Fruit fly (Drosophila melanogaster): ENCODE results near the gene Hmgcl.

Hmgcl gene

DNA sequence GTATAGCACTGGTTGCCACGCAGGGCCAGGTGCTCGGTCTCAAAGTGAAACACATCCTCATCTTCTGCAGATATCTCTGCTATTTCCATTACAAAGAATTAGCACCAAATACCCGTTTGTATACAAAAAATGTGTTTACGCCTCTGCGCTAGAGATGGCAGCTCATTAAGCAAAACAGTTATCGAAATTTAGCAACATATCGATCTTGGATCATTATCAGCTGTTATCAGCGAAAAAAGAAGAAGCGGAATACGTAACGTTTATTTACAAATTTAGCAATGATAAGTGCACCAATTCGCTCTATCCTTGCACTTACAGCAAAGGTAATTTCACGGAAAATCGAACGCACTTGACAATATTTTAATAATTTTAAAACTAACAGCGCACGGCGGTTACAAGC is at the start of gene Hmgcl, which contains the start of gene Atac1:
Hmgcl (plus strand) TSS at position 213 of the 400 bp plus-strand sequence.
Atac1 (minus strand) TSS at position 164 of the 400 bp plus-strand sequence.
- TF ChIP-seq CTCF (optimal IDR thresholded peaks at IDR 0.05): no peak
- no peak for TF ChIP-seq CG8478 (optimal IDR thresholded peaks at IDR 0.05)

DNA sequence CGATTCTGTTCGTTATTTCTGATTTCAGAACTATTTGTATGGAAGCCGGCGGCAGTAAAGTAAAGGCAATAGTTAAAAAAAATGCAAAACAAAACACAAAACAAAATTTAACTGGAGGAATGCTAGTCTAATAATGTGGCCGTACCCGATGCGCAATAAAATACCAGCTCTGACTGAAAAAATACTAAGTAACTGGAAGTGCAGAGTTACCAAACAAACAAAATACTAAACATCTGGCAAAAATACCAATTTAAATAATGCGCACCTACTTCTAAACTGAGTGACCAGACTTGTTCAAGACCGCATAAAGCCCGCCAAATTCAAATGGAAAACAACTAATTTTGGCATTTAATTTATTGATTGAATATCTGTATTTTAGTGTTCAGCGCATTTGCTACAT is 46.2 kb upstream of the Hmgcl start, which contains the start of gene Wee1:
Wee1 (minus strand) TSS at position 175 of the 400 bp plus-strand sequence.
- TF ChIP-seq CTCF (optimal IDR thresholded peaks at IDR 0.05) (peak in 1 of 2 experiments; percentile 17), CG8478 (optimal IDR thresholded peaks at IDR 0.05) (no peak)

DNA sequence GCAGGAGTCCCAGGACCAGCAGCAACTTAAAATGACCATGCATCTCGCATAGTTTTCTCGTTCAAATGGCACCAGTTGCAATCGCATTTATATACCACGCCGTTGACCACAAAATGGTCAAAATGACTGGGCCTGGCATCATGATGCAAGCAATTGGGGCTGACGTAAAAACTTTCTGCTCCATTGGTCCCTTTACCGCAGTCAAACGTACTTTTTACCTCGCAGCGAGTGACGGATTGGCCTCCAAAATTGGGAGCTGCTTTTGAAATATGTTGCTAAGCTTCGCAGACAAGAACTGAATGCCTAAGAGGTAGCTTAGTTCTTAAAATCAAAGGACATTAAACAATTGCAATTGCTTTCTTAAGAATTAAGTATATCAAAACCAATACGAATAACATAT is 43.8 kb upstream of the Hmgcl start, which contains the start of gene CG32829:
CG32829 (minus strand) TSS at position 101 of the 400 bp plus-strand sequence.
- TF ChIP-seq CTCF (optimal IDR thresholded peaks at IDR 0.05) (no peak), CG8478 (optimal IDR thresholded peaks at IDR 0.05) (no peak)

DNA sequence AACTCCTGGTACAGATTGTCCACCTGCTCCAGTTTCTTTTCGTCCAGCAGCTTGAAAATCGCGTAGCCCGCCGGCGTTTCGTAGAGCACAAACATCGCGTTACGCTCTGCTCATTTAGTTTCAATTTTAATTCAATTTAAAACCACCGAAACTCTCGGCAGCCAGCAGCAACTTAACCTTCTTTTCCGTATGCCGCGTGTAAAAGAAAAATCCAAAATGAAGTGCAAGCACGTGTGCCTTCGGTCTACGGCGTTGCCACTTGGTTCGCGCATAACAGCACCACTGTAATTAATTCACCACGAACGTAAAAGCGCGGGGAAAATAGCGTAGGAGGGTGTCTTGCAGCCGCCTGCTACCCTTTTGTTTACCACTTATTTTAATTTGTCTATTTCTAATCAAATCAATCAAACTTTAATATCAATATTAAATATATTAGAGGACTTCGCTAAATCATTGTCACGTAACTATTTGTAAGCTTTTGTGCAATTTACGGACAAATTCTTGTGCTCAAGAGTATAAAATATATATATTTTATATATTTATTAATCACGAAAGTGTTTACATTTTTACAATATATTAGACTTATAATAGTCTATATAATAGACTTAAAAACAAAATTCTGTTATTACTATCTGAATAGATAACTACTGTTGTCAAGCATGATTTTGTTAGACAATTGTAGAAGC is 41.5 kb upstream of the Hmgcl start, which contains the start of gene nop5:
nop5 (minus strand) TSS at position 227 of the 686 bp plus-strand sequence.
- no peak for TF ChIP-seq CG8478 (optimal IDR thresholded peaks at IDR 0.05)
- TF ChIP-seq CTCF (optimal IDR thresholded peaks at IDR 0.05): peak in 1 of 2 experiments; percentile 24

DNA sequence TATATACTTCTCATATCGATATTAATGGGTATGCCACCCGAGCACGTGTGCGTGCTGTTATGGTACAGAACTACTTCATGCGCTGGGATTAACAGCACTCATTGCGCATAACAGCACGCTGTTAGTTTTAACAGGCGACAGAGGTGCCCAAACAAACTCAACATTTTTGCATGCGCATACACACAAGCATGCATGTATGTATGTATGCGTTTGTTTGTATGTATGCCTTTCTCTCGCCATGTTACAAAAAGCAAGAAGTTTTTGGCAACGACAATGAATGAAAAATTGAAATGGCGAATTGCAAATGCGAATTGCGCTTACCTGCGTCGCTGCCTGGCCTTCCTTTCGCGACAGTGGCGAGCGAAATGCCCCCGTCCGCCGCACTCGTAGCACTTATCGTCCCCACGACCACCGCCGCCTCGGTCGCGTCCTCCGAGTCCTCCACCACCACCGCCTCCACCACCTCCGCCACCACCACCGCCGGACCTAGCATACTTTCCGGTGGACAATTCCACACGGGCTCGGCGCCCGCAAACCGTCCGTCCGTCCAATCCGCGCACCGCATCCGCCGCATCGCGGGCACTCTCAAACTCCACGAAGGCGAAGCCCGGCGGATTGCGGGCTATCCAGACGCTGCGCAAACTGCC is 40.9 kb upstream of the Hmgcl start:
- TF ChIP-seq CTCF (optimal IDR thresholded peaks at IDR 0.05) (no peak), CG8478 (optimal IDR thresholded peaks at IDR 0.05) (no peak)

DNA sequence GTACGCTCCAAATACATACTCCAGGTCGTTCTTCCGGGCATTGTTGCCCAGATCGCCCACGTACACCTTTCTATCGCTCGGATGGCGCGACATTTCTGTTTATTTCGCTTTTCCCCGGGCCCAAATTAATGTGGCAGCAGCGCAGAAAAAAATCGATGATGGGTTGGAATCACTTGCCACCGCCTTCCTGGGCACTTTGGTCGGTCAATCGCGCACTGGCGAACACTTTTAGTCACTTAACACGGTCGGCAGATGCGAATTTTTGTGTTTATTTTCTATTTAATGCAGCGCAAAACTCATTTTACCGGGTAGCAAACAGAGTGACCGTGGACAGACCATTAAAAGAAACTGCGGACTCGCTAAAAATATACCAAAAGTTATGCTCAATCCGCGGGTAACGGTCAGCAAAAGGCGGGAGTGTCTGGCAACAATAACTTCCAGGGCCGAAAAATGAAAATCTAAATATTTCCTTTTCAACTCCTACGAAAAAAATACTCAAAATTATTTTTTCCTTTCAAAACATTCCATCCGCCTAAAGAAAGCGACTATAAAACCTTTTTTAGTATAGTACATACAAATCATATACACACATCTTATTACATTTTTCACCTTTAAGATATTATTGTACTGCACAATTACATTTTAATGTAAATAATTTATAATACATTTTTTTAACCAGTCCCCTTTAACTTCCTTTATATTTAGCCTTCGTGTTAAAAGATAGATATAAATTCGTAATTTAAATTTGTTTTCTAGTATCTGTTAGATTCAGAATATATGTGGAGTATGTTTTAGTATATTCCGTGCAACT is 40.1 kb upstream of the Hmgcl start, which contains the start of gene x16:
x16 (minus strand) TSS at position 361 of the 811 bp plus-strand sequence.
- TF ChIP-seq CTCF (optimal IDR thresholded peaks at IDR 0.05) (peak in 1 of 2 experiments; percentile 5), CG8478 (optimal IDR thresholded peaks at IDR 0.05) (no peak)

DNA sequence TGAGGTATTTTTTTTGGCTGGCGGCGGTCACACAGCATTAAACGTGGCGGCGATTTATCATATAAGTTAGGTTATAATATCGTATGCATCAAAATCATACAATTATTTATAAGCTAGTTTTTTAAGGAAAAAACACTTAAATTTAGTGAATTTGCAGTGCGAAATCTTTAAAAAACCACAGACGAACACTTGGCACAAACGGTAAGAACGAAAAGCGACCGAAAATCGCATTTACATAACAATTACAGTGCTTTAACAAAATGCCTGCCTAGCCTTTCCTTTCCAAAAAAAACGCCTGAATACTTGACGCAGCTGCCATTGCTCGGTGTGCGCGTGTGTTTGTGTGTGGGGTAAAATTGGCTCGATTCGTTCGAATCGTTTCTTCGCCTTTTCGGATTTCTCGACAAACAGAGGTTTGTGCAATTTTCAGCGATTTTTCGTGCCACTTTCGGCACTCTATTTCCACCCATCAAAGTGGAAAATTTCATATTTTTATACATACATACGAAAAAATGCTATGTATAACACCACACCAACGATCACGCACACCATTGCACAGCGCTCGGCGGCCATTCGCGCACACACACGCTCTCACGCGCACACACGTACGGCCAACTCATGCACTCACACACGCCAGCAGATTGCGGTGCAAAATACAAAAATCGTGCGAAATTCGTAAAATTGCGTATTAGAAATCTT is 39.4 kb upstream of the Hmgcl start, which contains the start of gene Hrb27C:
Hrb27C (plus strand) TSS at position 44 of the 699 bp plus-strand sequence.
- TF ChIP-seq CG8478 (optimal IDR thresholded peaks at IDR 0.05) (no peak), CTCF (optimal IDR thresholded peaks at IDR 0.05) (peak; percentile 2 to 24)

DNA sequence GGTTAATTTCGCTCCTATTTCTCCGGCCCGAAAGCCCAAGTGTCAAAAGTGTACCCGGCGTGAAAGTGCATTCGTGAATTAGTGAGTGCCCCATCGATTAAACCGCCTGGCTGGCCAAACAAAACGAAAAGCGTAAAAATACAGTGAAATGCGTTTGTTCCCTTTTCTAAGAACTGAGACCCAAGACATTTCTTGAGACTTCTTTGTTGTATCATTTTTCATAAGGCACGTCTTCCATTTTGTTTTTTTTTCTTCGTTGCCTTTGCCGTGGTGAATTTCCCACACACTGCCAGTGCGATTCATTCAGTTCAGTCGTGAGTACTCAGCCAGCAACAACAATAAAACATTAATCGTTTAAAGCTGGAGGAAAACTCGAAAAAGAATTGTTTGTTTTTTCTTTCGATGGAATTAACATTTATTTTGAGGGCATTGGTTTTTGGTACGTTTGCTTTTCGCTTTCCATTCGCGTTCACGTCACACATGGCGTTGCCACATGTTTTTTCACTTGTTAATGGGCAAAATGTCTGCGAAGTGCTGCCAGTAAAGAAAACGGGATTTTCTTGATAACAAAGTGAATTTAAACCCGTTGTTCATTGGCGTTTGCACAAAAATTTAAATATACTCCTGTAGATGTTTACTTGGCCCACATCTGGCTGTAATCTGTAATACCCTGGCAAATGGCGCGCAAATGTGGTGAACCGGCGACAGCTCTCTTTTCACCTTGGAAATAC is 38.7 kb upstream of the Hmgcl start:
- TF ChIP-seq CG8478 (optimal IDR thresholded peaks at IDR 0.05): no peak
- TF ChIP-seq CTCF (optimal IDR thresholded peaks at IDR 0.05): no peak

DNA sequence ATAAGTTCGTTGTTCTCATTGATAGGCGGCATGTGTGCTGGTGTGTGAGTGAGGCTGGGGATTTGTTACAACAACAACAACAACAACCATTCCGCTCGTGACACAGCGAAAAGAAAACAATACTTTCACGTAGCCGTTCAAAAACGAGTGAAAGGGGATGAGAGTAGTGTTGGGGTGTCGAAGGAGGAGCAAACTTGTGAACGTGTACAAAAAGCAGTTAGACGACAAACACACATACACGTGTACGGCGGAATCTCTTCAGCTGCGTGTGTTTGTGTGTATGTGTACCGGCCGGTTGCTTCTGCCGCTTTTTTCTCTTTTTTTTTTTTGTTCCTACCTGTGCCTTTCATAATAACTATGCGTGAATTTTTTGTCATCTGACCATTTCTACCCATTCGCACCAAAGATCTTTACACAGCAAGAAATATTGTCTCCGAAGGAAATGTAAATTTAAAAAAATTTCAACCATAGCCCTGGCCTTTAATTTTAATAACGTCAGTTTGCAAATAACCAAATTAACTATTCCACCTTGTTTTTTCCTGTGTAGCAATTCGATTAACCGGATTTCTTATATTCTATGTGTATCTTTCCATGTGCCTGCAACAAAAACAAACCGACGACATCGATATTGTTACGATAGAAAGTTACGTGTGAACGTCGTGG is 38.0 kb upstream of the Hmgcl start:
- TF ChIP-seq CG8478 (optimal IDR thresholded peaks at IDR 0.05) (no peak), CTCF (optimal IDR thresholded peaks at IDR 0.05) (no peak)

DNA sequence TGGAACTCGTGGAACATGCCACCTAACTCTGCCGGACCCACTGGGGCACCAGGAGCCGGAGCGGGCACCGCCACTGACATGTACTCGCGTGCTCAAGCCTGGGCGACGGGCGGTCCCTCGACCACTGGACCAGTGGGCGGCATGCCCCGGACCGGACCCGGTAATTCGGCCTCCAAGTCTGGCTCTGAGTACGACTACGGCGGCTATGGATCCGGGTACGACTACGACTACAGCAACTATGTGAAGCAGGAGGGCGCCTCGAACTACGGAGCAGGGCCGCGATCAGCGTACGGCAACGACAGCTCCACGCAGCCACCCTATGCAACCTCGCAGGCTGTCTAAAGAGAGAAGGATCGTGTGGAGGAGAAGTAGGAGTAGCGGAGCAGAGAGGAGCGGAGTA is 35.1 kb upstream of the Hmgcl start:
- TF ChIP-seq CTCF (optimal IDR thresholded peaks at IDR 0.05) (no peak), CG8478 (optimal IDR thresholded peaks at IDR 0.05) (no peak)

DNA sequence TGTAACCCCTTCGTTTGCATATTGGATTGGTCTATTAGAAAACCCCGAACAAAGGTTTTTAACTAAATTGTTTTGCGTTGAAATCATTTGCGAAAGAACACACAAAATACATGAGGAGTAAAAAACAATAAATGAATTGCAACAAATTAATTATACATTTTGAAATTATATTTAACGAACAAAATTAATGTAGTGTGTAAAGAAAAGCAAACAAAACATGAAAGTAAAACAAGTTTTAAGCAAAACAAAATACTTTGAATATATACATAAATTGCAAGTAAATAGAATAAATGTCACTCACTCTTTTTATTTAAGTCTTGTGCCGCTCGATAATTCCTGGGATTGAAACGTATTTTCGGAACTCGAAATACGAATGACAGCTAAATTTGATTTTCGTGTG is 28.4 kb upstream of the Hmgcl start, which contains the start of gene CG43232:
CG43232 (plus strand) TSS at position 301 of the 400 bp plus-strand sequence.
- TF ChIP-seq CG8478 (optimal IDR thresholded peaks at IDR 0.05): no peak

DNA sequence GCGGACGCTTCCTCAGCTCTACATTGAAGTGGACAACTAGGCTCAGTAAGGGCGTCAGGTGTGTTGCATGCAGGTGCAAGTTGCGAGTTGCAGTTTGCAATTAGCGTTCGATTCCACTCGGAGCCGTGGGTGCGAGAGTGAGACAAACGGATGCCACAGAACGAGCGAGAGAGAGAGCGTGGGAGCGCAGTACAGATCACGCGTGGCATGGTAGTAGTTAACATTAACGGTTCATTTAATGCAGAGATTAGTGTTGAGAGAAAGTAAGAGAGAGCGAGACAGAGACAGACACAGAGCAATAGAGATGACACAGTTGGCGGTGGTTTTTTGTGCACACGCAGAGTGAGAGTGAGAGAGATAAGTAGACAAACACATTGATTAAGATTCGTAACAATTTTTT is 20.5 kb upstream of the Hmgcl start:
- TF ChIP-seq CG8478 (optimal IDR thresholded peaks at IDR 0.05): no peak
- TF ChIP-seq CTCF (optimal IDR thresholded peaks at IDR 0.05): peak in 1 of 2 experiments; percentile 35

DNA sequence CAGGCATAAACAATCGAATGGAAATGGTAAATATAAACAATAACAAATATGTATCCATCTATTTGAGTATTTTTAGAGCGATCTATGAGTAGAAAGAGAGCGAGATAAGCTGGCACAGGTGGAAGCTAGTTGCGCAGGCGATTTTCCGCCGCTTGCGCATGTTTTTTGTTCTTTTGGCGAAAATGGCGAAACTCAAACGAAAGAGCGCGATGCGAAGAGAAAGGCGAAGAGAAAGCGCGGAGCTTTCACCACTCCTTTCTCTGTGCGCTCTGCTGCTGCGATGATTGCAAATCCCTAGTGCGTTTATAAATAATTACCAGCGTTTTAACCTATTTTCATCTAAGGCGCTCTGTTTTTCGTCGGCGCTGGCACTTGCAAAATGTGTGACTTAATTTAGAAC is 18.4 kb upstream of the Hmgcl start:
- TF ChIP-seq CG8478 (optimal IDR thresholded peaks at IDR 0.05) (no peak), CTCF (optimal IDR thresholded peaks at IDR 0.05) (no peak)
